Fruit fly (Drosophila melanogaster) whole organism, pupa: ENCODE data around the gene CG31370.

Experiments
- CG10348 ChIP-seq: fragments of 200-800 bp; sonication (Bioruptor generic); IDR thresholded peaks from 2 replicates; pipeline ENCODE4 v1.3.6; 2022; ENCODE audit warnings: missing biosample characterization, missing genetic modification characterization
- CG13204 ChIP-seq: fragments of 200-800 bp; sonication (Bioruptor generic); optimal IDR thresholded peaks from 2 replicates; lab custom pipeline; 2018; ENCODE audit warnings: missing biosample characterization, mild to moderate bottlenecking, missing genetic modification characterization, moderate library complexity
- CG14655 ChIP-seq: fragments of 200-800 bp; sonication (Bioruptor generic); optimal IDR thresholded peaks from 3 replicates; lab custom pipeline; 2017; ENCODE audit warnings: mild to moderate bottlenecking, missing biosample characterization, missing genetic modification reagents, missing genetic modification characterization
- CG15710 ChIP-seq: fragments of 200-800 bp; sonication (Bioruptor generic); optimal IDR thresholded peaks from 2 replicates; lab custom pipeline; 2018; ENCODE audit warnings: missing biosample characterization, mild to moderate bottlenecking, missing genetic modification characterization, moderate library complexity
- CG17806 ChIP-seq: fragments of 200-800 bp; sonication (Bioruptor generic); optimal IDR thresholded peaks from 2 replicates; lab custom pipeline; 2018; ENCODE audit warnings: missing biosample characterization, mild to moderate bottlenecking, missing genetic modification characterization, moderate library complexity
- CG32121 ChIP-seq: fragments of 200-800 bp; sonication (Bioruptor generic); IDR thresholded peaks from 2 replicates; pipeline ENCODE4 v1.3.6; 2022; ENCODE audit warnings: missing biosample characterization, missing genetic modification characterization
- CG34367 ChIP-seq: fragments of 200-800 bp; sonication (Bioruptor generic); optimal IDR thresholded peaks from 2 replicates; lab custom pipeline; 2018; ENCODE audit warnings: missing biosample characterization, mild to moderate bottlenecking, missing genetic modification characterization
- D1 ChIP-seq: fragments of 200-800 bp; sonication (Bioruptor generic); optimal IDR thresholded peaks from 2 replicates; lab custom pipeline; 2018; ENCODE audit warnings: missing biosample characterization, mild to moderate bottlenecking, missing genetic modification characterization, moderate library complexity
- Ets98B ChIP-seq: fragments of 200-800 bp; sonication (Bioruptor generic); IDR thresholded peaks from 2 replicates; pipeline ENCODE4 v1.3.6; 2022; ENCODE audit warnings: missing biosample characterization, missing genetic modification characterization
- Pif1B ChIP-seq: fragments of 200-800 bp; sonication (Bioruptor generic); optimal IDR thresholded peaks from 3 replicates; lab custom pipeline; 2016; ENCODE audit warnings: missing biosample characterization, missing genetic modification characterization
- Snoo ChIP-seq: fragments of 200-800 bp; sonication (Bioruptor generic); optimal IDR thresholded peaks from 3 replicates; lab custom pipeline; 2017; ENCODE audit warnings: missing biosample characterization, mild to moderate bottlenecking, missing genetic modification characterization, inconsistent platforms
- fd96Ca ChIP-seq: fragments of 200-800 bp; sonication (Bioruptor generic); IDR thresholded peaks from 3 replicates; pipeline ENCODE4 v1.3.6; 2022; ENCODE audit warnings: missing biosample characterization, missing genetic modification characterization
- rn ChIP-seq: fragments of 200-800 bp; sonication (Bioruptor generic); IDR thresholded peaks from 2 replicates; pipeline ENCODE4 v1.3.6; 2022; ENCODE audit warnings: missing biosample characterization, missing genetic modification characterization

dm6 chr3R:25287128-25287527 lies 15.1 kb upstream of the CG31370 start, which contains the start of gene CG13658:
- TF ChIP-seq D1 (tag; lab: Kevin White, UChicago), result no peak
- TF ChIP-seq CG34367 (tag; lab: Kevin White, UChicago), result no peak
- TF ChIP-seq Snoo (tag; lab: Kevin White, UChicago), result no peak
- TF ChIP-seq CG15710 (tag; lab: Kevin White, UChicago), result no peak
- no peak for TF ChIP-seq fd96Ca
- TF ChIP-seq CG17806 (tag; lab: Kevin White, UChicago), result no peak
- TF ChIP-seq CG10348 (GFP tag; lab: Robert Waterston, UW), result no peak
- TF ChIP-seq CG32121 (GFP tag; lab: Robert Waterston, UW), result no peak
- no peak for TF ChIP-seq Ets98B (GFP tag; lab: Robert Waterston, UW)
- no peak for TF ChIP-seq Pif1B
- no peak for TF ChIP-seq CG14655 (GFP tag; lab: Kevin White, UChicago)
- TF ChIP-seq rn (GFP tag; lab: Robert Waterston, UW), result no peak
- TF ChIP-seq CG13204 (GFP tag; lab: Kevin White, UChicago), result no peak
